Fruit fly (Drosophila melanogaster): ENCODE measurements around the gene twe.

DNA sequence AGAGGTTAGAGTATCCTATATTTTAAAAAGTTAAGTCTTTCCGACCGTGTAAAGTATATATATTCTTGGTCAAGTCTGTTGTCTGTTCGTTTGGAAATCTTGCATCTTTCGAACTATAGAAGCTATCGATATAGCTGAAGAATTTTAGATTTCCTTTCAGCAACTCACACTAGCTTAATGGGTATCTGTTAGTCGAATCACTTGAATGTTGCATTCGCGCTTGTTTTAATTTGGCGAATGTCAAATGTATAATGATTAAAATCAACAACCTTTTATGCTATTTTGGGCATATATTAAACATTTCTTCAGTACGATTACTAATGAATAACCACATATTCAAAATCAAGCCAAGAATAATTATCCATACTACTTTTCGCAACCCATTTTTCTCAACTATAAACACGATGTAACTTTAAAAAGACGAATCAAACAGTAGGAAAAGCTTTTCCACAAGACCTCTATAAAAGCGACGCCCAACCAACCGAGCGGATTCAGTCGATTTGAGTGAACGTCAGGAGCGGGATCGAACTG is 32.1 kb upstream of the twe start, which contains the start of gene Cyp303a1:
- no peak for TF ChIP-seq CG8478 (optimal IDR thresholded peaks at IDR 0.05)
- no peak for TF ChIP-seq Dll (optimal IDR thresholded peaks at IDR 0.05)
- TF ChIP-seq psq (optimal IDR thresholded peaks at IDR 0.05): no peak
- no peak for TF ChIP-seq usp (GFP tag; optimal IDR thresholded peaks at IDR 0.05)
